Fruit fly (Drosophila melanogaster): ENCODE results near the gene CG32055.

CG32055 gene

DNA sequence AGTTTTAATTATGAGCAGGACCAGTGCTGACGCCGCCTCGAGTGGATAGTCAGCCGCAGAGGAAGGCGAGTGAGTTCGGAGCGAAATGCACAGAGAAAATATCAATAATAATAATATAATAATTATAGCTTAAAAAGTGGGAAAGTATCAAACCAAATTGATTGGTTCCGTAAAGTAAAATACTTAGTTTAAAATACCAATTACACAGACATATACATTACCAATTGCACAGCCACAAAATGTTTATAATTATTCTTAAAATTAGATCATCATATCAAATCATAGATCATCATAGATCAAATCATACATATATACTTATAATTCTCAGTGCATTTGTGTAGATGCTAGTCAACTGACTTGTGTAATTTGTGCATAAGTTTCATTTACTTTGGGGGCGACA is 18.6 kb upstream of the CG32055 start:
- TF ChIP-seq psq (optimal IDR thresholded peaks at IDR 0.05) (no peak), insv (optimal IDR thresholded peaks at IDR 0.05) (no peak), h (optimal IDR thresholded peaks at IDR 0.05) (no peak), Myc (optimal IDR thresholded peaks at IDR 0.05) (no peak), ttk (optimal IDR thresholded peaks at IDR 0.05) (no peak), Sin3A (optimal IDR thresholded peaks at IDR 0.05) (no peak)

DNA sequence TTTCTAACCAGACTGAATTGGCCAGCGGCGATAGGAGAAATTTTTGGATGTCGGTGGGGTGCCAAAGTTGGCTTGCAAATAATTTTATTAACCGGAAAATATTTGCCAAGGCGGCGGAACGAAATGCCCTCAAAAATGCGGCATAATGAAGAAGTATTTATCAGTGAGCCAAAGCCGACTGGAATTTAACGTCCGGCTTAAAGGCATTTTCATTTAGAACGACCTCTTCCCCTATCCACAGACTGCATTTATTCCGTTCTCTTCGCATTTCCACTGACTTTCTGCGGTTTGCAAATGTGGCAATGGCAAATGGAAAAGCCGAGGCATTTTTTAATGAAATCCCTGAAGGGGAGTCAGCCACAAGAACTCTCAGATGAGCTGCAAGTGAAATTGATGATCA is 13.1 kb upstream of the CG32055 start:
- TF ChIP-seq ttk (optimal IDR thresholded peaks at IDR 0.05) (no peak), psq (optimal IDR thresholded peaks at IDR 0.05) (no peak), h (optimal IDR thresholded peaks at IDR 0.05) (no peak), Myc (optimal IDR thresholded peaks at IDR 0.05) (no peak)

DNA sequence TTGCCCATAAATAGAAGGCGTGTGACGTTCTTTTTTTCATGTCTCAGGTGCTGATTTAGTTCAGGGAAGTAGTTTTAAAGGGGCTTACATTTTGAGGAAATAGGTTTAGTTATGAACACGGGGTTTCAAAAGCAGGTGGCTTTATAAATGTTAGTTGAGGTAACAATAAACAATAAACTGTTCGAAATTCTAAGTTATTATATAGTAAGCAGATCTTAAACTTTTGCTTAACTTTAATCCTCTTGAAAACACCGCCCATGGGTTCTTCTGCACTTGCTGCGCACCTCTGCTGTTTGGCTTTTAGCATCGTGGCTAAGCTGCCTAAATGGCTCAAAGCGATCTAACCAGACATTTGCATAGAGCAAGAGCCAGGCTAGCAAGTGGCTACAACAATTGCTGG is 10.6 kb upstream of the CG32055 start:
- TF ChIP-seq h (optimal IDR thresholded peaks at IDR 0.05) (no peak), ttk (optimal IDR thresholded peaks at IDR 0.05) (no peak), Sin3A (optimal IDR thresholded peaks at IDR 0.05) (no peak), psq (optimal IDR thresholded peaks at IDR 0.05) (no peak), Myc (optimal IDR thresholded peaks at IDR 0.05) (no peak), insv (optimal IDR thresholded peaks at IDR 0.05) (no peak)

DNA sequence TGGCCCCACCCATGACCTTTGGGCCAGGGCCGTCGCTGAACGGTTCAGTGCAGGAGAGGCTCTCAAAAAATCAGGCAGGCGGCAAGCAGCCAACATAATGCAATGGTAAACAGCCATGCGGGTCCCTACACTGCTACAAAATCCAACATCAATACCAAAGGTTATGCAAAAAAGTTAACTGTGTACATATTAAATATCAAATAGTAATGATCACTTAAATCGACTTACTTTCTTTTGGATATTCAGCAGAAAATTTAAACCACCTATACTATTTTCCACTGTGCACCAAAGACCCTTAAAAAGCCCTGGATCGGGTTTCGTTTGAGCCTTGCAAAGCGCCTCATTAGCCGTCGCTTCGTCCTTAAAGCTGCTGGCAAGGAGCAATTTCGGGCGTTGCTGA is 7.1 kb upstream of the CG32055 start:
- no peak for TF ChIP-seq psq (optimal IDR thresholded peaks at IDR 0.05)
- no peak for TF ChIP-seq ttk (optimal IDR thresholded peaks at IDR 0.05)

DNA sequence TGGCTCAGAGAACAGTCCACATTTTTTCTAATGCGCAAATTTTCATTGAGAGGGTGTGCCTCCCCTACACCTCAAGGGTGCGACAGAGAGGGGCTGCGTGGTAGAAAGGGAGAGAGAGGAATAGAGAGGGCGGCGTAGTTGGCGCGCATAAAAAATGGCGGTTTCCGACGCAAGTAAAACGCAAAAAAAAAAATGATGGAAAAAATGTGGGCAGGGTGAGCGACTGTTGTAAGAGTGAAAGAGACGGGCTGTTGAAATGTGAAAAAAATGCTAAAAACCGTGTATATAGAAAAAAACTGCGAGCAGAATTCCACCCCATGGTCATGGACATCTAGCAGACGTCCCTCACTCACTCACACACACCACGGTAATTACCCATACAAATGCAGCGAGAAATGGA is 6.1 kb upstream of the CG32055 start:
- TF ChIP-seq psq (optimal IDR thresholded peaks at IDR 0.05) = no peak

DNA sequence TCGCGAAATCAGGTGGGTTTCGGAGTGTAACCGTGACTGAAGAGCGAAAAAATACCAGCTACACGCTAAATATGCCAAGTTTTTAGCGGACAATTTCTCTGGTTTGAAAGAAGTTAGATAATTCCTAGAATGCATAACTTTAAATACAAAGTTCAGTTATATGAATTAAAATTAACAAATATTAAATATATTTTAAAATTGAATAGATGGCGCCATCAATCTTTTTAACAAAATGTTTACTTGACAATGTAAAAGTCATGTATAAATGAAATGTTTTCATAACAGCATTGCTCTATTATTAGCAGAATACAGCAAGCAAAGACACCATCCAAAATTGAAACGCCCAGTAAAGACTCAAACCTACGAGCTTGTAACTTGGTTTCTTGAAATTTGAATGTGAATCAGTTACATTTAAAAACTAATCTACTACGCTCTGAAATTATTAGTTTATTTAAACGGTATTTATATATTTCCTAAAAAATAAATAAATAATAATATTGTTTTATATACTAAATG is 5.3 kb upstream of the CG32055 start, which contains the start of gene scramb1:
TSS of gene scramb1 (minus strand) at position 27 of the 516 bp plus-strand sequence.
- no peak for TF ChIP-seq insv (optimal IDR thresholded peaks at IDR 0.05)
- TF ChIP-seq h (optimal IDR thresholded peaks at IDR 0.05) = no peak
- TF ChIP-seq Myc (optimal IDR thresholded peaks at IDR 0.05) = no peak
- no peak for TF ChIP-seq psq (optimal IDR thresholded peaks at IDR 0.05)
- no peak for TF ChIP-seq Sin3A (optimal IDR thresholded peaks at IDR 0.05)
- TF ChIP-seq ttk (optimal IDR thresholded peaks at IDR 0.05) = no peak

DNA sequence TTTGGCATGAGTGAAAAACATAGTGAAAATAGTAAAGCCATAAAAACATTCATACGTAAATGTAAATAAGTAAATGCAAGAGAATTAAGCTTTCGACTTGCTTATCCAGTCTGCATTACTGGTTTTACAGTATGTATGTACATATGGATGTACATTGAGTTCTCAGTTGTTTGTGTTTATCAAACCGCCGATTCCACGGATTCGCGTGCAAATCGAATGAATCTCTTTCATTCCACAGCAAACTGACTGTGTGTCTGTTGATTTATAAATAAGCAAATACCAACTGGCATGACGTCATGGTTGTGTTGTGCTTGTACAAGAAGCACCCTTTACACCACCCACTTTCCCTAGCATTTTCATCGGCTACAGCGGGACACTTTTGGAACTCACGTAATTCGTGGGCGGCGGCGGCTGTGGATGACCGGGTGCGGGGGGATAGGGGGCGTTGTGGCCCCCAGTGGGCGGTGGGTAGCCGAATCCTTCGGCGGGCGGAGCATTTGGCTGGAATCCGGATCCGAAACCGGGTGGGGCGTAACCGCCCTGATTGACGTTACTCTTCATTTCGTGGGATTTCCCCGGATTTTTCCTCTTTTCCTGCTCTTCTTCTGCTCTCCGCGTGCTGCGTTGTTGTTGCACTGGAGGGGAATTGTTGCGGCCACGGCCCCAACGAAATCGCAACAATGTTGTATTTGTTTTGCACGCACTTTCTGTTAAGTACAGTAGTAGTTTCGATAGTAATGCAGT is 4.7 kb upstream of the CG32055 start:
- TF ChIP-seq psq (optimal IDR thresholded peaks at IDR 0.05) = no peak
- no peak for TF ChIP-seq Myc (optimal IDR thresholded peaks at IDR 0.05)

DNA sequence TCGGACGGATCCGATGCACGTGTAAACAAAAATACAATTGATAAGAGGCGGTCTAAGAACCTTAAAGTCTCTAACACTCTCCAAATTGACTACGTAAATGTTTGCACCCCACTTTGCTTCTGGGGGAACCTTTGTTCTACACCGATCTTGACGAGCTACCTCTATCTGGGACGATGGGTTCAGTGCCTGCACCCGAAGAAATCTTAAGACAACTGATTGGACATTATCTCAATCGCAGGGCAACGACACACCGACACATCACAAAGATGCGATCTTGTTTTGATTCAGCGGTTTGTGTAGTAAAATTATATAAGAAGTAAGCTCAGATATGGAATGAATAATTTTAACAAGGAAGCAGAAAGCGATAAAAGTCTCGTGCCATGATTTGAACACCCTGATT is 3.4 kb upstream of the CG32055 start:
- no peak for TF ChIP-seq insv (optimal IDR thresholded peaks at IDR 0.05)
- no peak for TF ChIP-seq psq (optimal IDR thresholded peaks at IDR 0.05)

DNA sequence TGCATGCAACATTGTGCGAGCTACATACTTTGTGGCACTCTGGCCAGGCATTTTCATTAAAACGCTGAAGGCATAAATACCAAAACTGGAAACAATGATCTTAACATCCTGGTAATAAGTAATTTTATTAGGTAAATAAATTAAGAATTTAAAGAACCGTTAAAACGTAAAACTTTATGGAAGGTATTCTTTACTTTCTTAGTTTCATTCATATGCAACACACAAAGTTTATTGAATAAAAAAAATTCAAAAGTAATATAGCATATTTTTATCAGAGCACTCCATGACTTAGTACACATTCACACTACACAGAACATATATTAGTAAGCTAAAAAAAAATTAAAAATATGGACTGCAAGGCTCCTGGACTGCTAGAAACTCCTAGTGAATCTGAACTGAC is 4.6 kb downstream of the CG32055 start, which contains the start of gene CG8065:
TSS of gene CG8065 (plus strand) at position 301 of the 400 bp plus-strand sequence.
- TF ChIP-seq h (optimal IDR thresholded peaks at IDR 0.05) (no peak), ttk (optimal IDR thresholded peaks at IDR 0.05) (no peak), Sin3A (optimal IDR thresholded peaks at IDR 0.05) (no peak), psq (optimal IDR thresholded peaks at IDR 0.05) (no peak), Myc (optimal IDR thresholded peaks at IDR 0.05) (no peak), insv (optimal IDR thresholded peaks at IDR 0.05) (no peak)

DNA sequence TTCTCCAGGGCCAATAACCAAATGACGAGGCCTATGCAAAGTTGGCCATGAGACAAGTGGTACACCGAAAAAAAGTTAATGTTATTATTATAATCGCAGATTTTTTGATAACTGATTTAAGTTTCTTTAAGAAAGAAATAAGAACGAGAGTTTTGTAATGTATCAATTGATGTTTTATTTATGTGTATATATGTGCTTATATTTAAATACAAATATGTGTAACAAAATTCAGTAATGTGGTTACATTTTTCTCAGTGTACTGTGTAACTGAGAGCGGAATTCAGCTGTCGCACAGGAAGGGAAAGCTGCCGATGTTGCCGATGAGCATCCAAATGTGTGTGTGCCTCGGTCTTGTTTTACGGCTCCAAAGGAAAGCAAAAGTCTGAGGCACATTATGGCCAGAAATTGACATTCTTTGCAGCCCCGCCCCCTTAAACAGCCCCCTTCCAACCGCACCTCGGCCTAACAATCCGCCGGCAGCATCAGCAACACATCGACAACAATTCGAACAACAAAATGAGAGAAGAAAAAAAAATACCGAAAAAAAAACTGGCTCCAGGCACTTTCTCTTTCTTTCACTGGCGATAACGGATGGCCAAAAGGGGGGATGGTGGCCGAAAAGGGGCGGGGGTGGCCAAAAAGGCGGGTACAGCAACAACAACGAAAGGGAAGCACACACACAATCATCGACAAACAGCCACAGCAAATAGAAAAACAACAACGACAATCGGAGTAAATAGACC is 13.6 kb downstream of the CG32055 start:
- no peak for TF ChIP-seq psq (optimal IDR thresholded peaks at IDR 0.05)
- TF ChIP-seq h (optimal IDR thresholded peaks at IDR 0.05) = no peak
- TF ChIP-seq Sin3A (optimal IDR thresholded peaks at IDR 0.05) = no peak
- no peak for TF ChIP-seq ttk (optimal IDR thresholded peaks at IDR 0.05)
- TF ChIP-seq insv (optimal IDR thresholded peaks at IDR 0.05) = no peak
- TF ChIP-seq Myc (optimal IDR thresholded peaks at IDR 0.05) = no peak

DNA sequence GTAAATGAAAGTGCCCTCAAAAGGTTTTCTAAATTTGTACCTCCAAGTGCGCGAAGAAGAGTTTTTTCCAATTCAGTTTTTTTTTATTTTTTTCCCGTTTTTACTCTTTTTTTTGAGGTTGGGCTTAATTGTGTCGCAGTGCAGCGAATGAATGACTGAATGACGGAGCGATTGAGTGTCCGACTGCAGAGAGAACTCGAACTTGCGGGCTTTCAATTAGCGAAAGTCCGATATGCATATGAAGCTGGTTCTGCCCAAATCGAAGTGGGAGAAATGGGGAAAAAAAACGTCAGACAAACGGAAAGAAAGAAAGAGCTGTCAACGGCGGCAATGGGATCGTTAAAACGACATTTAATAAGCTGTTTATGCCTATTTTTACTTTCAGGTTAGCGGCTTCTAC is 14.1 kb downstream of the CG32055 start:
- no peak for TF ChIP-seq h (optimal IDR thresholded peaks at IDR 0.05)
- TF ChIP-seq Sin3A (optimal IDR thresholded peaks at IDR 0.05) = no peak
- no peak for TF ChIP-seq Myc (optimal IDR thresholded peaks at IDR 0.05)
- TF ChIP-seq insv (optimal IDR thresholded peaks at IDR 0.05) = no peak
- no peak for TF ChIP-seq ttk (optimal IDR thresholded peaks at IDR 0.05)
- TF ChIP-seq psq (optimal IDR thresholded peaks at IDR 0.05) = no peak

DNA sequence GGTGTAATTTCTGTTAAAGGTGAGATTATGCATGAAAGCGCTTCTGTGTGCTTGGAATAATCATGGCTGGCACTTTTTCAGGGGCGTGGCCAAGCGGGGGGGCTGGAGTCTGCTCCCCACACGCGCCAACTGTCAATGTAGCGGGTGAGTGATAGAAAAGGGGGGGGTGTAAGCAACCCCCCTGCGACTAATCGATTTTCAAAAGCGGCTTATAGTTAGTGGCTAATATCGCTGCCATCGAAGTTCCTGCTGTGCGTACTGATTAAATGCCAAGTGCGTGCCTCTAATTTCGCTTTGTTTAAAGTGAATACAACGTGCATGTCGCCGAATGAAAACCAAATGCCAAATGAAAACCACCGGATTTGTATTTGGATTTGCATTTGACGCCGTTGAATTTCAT is 15.3 kb downstream of the CG32055 start:
- TF ChIP-seq h (optimal IDR thresholded peaks at IDR 0.05) (no peak), Myc (optimal IDR thresholded peaks at IDR 0.05) (no peak), Sin3A (optimal IDR thresholded peaks at IDR 0.05) (no peak)

DNA sequence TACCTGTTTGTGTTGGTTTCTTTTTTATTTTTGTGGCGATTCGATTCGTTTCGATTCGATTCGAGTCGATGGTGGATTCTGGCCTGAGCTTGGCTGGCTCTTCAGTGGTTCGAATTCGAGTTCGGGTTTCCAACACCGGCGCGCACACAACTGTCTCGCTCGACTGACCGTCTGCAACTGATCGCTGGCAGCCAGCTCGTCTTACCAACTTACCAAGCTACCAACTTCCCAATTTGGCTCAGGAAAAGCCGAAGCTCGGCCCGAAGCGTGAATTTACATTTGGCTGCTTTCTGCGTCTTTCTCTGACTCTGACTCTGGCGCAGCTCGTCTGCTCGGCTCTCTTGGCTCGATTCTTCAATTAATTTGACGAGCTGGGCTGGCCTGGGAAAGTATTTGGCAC is 18.3 kb downstream of the CG32055 start, which contains the start of gene ect:
TSS of gene ect (minus strand) at position 183 of the 400 bp plus-strand sequence.
- TF ChIP-seq Myc (optimal IDR thresholded peaks at IDR 0.05) = no peak
